Fruit fly (Drosophila melanogaster): Measurements from ENCODE around the gene CG1529.

The CG1529 gene

DNA sequence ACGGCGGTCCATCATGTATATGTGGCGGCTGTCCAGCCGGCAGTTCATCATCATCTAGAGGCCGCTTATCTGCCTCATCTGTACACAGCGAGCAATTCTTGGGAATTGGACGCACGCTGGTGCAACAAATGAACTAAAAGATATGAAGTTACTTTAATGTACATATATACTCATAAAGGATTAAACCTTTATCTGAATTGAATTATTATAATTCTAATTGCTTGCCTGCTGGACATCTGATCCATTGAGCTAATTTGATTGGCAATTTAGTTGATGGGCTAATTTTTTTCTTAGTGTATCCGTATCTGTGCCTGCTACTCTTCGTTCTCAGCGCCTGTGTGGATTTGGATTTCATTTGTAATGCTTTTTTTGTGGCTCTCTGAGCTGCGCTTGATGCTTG lies 41.2 kb upstream of the CG1529 start (continued):
- peak; percentile 87 for TF ChIP-seq lz (GFP tag; optimal IDR thresholded peaks at IDR 0.05)
- peak; percentile 86 for TF ChIP-seq CG6792 (GFP tag; optimal IDR thresholded peaks at IDR 0.05)
- TF ChIP-seq CG6276 (GFP tag; optimal IDR thresholded peaks at IDR 0.05): peak; percentile 91
- peak; percentile 92 for TF ChIP-seq CG8119 (GFP tag; IDR thresholded peaks at IDR 0.05)
- peak; percentile 88 for TF ChIP-seq CG10631 (GFP tag; optimal IDR thresholded peaks at IDR 0.05)
- peak; percentile 80 for TF ChIP-seq CG31627 (GFP tag; optimal IDR thresholded peaks at IDR 0.05)
- peak; percentile 85 for TF ChIP-seq Met (GFP tag; optimal IDR thresholded peaks at IDR 0.05)
- peak; percentile 62 for TF ChIP-seq Sox15 (GFP tag; optimal IDR thresholded peaks at IDR 0.05)
- peak; percentile 83 for TF ChIP-seq CG1621 (tag; optimal IDR thresholded peaks at IDR 0.05)
- TF ChIP-seq CG6163 (GFP tag; IDR thresholded peaks at IDR 0.05): peak; percentile 89
- TF ChIP-seq CG11762 (GFP tag; optimal IDR thresholded peaks at IDR 0.05; ENCODE audit: insufficient read depth): peak; percentile 82
- peak; percentile 17 for TF ChIP-seq Eip93F (GFP tag; optimal IDR thresholded peaks at IDR 0.05)
- peak; percentile 85 for TF ChIP-seq fd59A (GFP tag; optimal IDR thresholded peaks at IDR 0.05)
- TF ChIP-seq CG11902 (GFP tag; optimal IDR thresholded peaks at IDR 0.05): peak; percentile 62
- peak; percentile 86 for TF ChIP-seq Gug (GFP tag; IDR thresholded peaks at IDR 0.05)
- peak; percentile 75 for TF ChIP-seq vri (GFP tag; optimal IDR thresholded peaks at IDR 0.05)
- TF ChIP-seq OdsH (GFP tag; optimal IDR thresholded peaks at IDR 0.05): peak; percentile 88
- TF ChIP-seq Hr38 (GFP tag; optimal IDR thresholded peaks at IDR 0.05): no peak
- peak; percentile 68 for TF ChIP-seq Ets21C (GFP tag; optimal IDR thresholded peaks at IDR 0.05)

DNA sequence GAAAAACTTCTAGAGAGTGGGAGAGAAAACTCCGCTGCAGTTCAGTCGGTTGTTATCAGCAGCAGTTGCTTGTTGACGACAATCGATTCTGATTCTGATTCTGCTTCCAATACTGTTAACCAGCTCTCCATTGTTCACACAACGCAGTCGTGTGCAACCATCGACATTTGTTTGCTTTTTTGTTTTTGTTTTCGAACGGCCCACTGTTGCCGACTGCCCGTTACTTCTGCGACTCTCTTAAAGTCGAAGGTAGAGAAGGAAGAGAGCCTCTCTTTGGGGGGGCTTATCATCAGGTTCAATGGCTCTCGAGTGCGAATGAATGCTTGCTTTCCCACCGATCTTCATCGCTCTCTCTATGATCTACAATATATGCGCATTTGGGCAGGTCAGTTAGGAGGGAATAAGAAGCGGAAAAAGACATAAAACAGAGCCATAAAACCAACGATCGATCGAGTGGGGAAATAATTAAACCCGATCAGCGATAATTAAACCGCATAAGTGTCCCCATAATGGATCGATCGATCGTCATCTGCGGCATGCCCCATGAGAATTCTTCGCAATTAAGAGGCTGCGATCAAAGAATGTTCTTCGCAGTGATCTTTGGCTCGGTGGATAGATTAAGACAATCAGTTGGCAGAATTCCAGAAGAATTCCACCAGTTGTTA lies 40.1 kb upstream of the CG1529 start:
- TF ChIP-seq Sox102F (GFP tag; optimal IDR thresholded peaks at IDR 0.05): no peak
- no peak for TF ChIP-seq CG8632 (GFP tag; optimal IDR thresholded peaks at IDR 0.05)
- no peak for TF ChIP-seq salr (GFP tag; optimal IDR thresholded peaks at IDR 0.05)
- no peak for TF ChIP-seq topi (GFP tag; optimal IDR thresholded peaks at IDR 0.05)
- no peak for TF ChIP-seq OdsH (GFP tag; optimal IDR thresholded peaks at IDR 0.05)
- no peak for TF ChIP-seq CG8319 (GFP tag; optimal IDR thresholded peaks at IDR 0.05)
- TF ChIP-seq CG6276 (GFP tag; optimal IDR thresholded peaks at IDR 0.05): peak; percentile 24
- TF ChIP-seq CG6808 (GFP tag; optimal IDR thresholded peaks at IDR 0.05): peak; percentile 25
- TF ChIP-seq Eip78C (GFP tag): peak; percentile 51
- TF ChIP-seq Eip75B (GFP tag; optimal IDR thresholded peaks at IDR 0.05): no peak
- peak; percentile 64 for TF ChIP-seq CG9139 (GFP tag; optimal IDR thresholded peaks at IDR 0.05)
- peak; percentile 37 for TF ChIP-seq dsx (GFP tag; optimal IDR thresholded peaks at IDR 0.05; ENCODE audit: poor library complexity, severe bottlenecking)
- TF ChIP-seq vri (GFP tag; optimal IDR thresholded peaks at IDR 0.05): peak; percentile 32
- no peak for TF ChIP-seq CG16779 (tag; optimal IDR thresholded peaks at IDR 0.05)
- TF ChIP-seq CG11762 (GFP tag; optimal IDR thresholded peaks at IDR 0.05; ENCODE audit: insufficient read depth): no peak
- TF ChIP-seq fd59A (GFP tag; optimal IDR thresholded peaks at IDR 0.05): no peak
- TF ChIP-seq Eip93F (GFP tag; optimal IDR thresholded peaks at IDR 0.05): peak; percentile 60
- TF ChIP-seq pdm3 (GFP tag; optimal IDR thresholded peaks at IDR 0.05): no peak
- TF ChIP-seq Hr38 (GFP tag; optimal IDR thresholded peaks at IDR 0.05): no peak
- peak; percentile 48 for TF ChIP-seq CG6854 (GFP tag; optimal IDR thresholded peaks at IDR 0.05)
- TF ChIP-seq CG1621 (tag; optimal IDR thresholded peaks at IDR 0.05): peak; percentile 10
- no peak for TF ChIP-seq cyc (GFP tag; optimal IDR thresholded peaks at IDR 0.05)
- TF ChIP-seq CG11294 (GFP tag; IDR thresholded peaks at IDR 0.05): no peak
- no peak for TF ChIP-seq spab (GFP tag; optimal IDR thresholded peaks at IDR 0.05)
- no peak for TF ChIP-seq Hr4 (GFP tag; optimal IDR thresholded peaks at IDR 0.05)
- no peak for TF ChIP-seq dac (GFP tag; optimal IDR thresholded peaks at IDR 0.05)
- peak; percentile 34 to 65 for TF ChIP-seq ss (GFP tag; optimal IDR thresholded peaks at IDR 0.05)
- TF ChIP-seq Ets96B (tag; optimal IDR thresholded peaks at IDR 0.05): peak; percentile 2
- no peak for TF ChIP-seq Smox (GFP tag; optimal IDR thresholded peaks at IDR 0.05)
- no peak for TF ChIP-seq achi (GFP tag; optimal IDR thresholded peaks at IDR 0.05)
- TF ChIP-seq Sox14 (GFP tag; optimal IDR thresholded peaks at IDR 0.05): peak; percentile 35
- TF ChIP-seq CG3919 (GFP tag; optimal IDR thresholded peaks at IDR 0.05): no peak
- TF ChIP-seq Ets21C (GFP tag; optimal IDR thresholded peaks at IDR 0.05): no peak
- TF ChIP-seq Hr39 (GFP tag; optimal IDR thresholded peaks at IDR 0.05): no peak
- TF ChIP-seq CG15336 (GFP tag; IDR thresholded peaks at IDR 0.05): peak; percentile 39
- no peak for TF ChIP-seq lz (GFP tag; optimal IDR thresholded peaks at IDR 0.05)
- TF ChIP-seq acj6 (GFP tag; optimal IDR thresholded peaks at IDR 0.05): no peak
- no peak for TF ChIP-seq CG32006 (GFP tag; optimal IDR thresholded peaks at IDR 0.05)
- TF ChIP-seq Lpt (GFP tag; optimal IDR thresholded peaks at IDR 0.05): no peak
